Worm (Caenorhabditis elegans): ENCODE data around the gene Y47D3A.20.

Gene Y47D3A.20

DNA sequence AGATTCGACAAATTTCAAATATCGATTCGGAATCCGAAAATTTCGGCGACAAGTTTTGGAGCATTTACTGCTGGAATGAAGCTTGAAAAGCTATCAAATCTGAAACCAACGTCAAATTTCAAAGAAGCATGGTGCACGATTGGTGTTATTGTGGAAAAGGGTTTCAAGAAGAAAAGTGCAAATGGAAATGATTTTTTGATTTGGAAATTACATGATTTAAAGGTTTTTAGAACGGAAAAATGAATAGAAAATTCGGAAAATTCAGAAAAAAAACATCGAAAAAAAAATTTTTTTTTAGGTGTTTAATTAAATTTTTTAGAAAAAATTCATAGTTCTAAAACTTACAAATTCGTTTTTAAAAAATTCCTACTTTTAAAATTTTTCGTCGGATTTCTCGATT is 43.3 kb downstream of the Y47D3A.20 start, which contains the start of gene teg-1:
Gene teg-1, minus strand, starts transcription at position 101 of the 400 bp plus-strand sequence.
- TF ChIP-seq eor-1 (tag; optimal IDR thresholded peaks at IDR 0.05) (no peak), nhr-25 (tag; optimal IDR thresholded peaks at IDR 0.05) (no peak), unc-39 (tag; optimal IDR thresholded peaks at IDR 0.05) (no peak), nhr-23 (tag; optimal IDR thresholded peaks at IDR 0.05) (no peak)

DNA sequence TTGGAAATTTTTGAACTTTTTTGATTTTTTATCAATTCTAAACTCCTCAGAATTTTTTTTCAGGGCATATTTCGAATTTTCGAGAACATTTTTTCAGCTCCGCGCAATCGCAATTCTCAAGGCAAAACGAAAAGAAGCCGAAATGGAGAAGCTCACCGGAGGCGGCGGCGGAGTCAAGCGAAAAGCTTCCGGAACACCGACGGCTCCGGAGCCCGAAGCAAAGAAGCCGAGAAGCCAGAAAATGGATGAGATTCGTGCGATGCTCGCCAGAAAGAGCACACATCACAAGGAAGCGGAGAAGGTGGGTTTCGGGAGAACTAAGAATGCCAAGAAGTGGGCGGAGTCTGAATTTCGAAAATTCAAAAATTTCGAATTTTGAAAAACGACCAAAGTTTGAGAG is 49.2 kb downstream of the Y47D3A.20 start:
- no peak for TF ChIP-seq nhr-43 (tag; optimal IDR thresholded peaks at IDR 0.05; ENCODE audit: poor library complexity, severe bottlenecking)
- TF ChIP-seq nhr-76 (tag; optimal IDR thresholded peaks at IDR 0.05): no peak
- TF ChIP-seq nhr-237 (tag; optimal IDR thresholded peaks at IDR 0.05): no peak
- TF ChIP-seq mml-1 (tag; optimal IDR thresholded peaks at IDR 0.05): no peak
- no peak for TF ChIP-seq jun-1 (tag; optimal IDR thresholded peaks at IDR 0.05)

Data from whole organism, L3 larva.